Worm (Caenorhabditis elegans): ENCODE data around the gene epg-7.
A peak's percentile ranks its signal among the peaks of the same experiment; 100 is the strongest.

epg-7 gene

DNA sequence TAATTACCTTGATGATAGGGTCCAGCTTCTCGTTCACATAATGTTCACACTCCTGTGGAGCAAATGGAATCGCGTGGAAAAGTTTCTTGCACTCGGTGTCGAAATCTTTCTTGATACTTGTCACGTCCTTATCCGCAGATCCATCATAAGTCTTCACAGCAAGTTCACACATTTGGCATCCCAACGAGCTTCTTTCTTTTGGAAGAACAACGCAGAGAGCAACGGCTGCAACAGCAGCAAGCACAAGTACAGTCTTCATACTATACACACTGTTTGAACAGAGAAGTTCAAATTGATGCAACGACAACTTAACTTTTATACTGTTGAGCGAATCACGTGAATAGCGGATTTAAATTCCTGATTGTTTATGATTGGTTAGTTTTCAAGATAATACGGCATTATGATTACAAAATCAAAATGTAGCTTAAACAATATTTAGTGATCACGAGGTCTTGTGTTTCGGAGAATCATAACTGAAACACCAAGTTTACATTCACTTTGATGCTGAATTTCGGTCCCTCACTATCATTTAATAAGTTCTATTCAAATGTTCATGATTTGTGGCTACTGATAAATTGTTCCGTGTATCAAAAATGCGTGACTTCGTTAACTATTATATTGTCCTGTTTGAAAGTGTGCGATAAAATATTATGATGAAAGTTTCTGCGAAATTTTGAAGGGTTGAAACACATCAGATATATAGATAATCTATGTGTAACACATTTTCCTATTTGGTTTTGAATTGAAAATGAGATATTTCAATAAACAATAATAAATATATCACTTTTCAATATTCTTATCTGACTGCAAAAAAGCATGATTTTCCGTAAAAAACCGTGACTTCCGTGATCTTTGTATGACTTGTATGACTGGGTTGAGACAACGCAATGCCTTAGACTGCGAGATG lies 17.8 kb upstream of the epg-7 start, which contains the start of the genes spp-2 and spp-6:
Gene spp-2 (minus strand): TSS at position 334 of the 907 bp plus-strand sequence.
Gene spp-6 (plus strand): TSS at position 857 of the 907 bp plus-strand sequence.
- TF ChIP-seq sea-1 (GFP tag; conservative IDR thresholded peaks at IDR 0.05) (no peak), ets-7 (tag; optimal IDR thresholded peaks at IDR 0.05) (no peak), B0310.2 (tag; optimal IDR thresholded peaks at IDR 0.05) (no peak), ama-1 (optimal IDR thresholded peaks at IDR 0.05) (no peak), pes-1 (GFP tag; IDR thresholded peaks at IDR 0.05) (no peak), scrt-1 (GFP tag; IDR thresholded peaks at IDR 0.05) (no peak), ceh-36 (tag; optimal IDR thresholded peaks at IDR 0.05) (no peak), tra-4 (tag; optimal IDR thresholded peaks at IDR 0.05) (no peak), tbx-11 (GFP tag; IDR thresholded peaks at IDR 0.05) (no peak), flt-1 (GFP tag; IDR thresholded peaks at IDR 0.05) (no peak), hmg-4 (GFP tag; optimal IDR thresholded peaks at IDR 0.05) (no peak), hmbx-1 (tag; optimal IDR thresholded peaks at IDR 0.05) (no peak), aly-1 (tag; optimal IDR thresholded peaks at IDR 0.05) (no peak), tbx-37 (GFP tag; conservative IDR thresholded peaks at IDR 0.05) (no peak)

ce11 chrX:7318639-7319038 lies 15.9 kb upstream of the epg-7 start, which contains the start of gene spp-4:
Gene spp-4, minus strand, starts transcription at chrX:7318756.
- TF ChIP-seq scrt-1 (GFP tag; IDR thresholded peaks at IDR 0.05) (no peak), pes-1 (GFP tag; IDR thresholded peaks at IDR 0.05) (no peak), ceh-13 (GFP tag; optimal IDR thresholded peaks at IDR 0.05) (no peak), tra-4 (tag; optimal IDR thresholded peaks at IDR 0.05) (no peak), F13C5.2 (tag; optimal IDR thresholded peaks at IDR 0.05) (no peak), B0310.2 (tag; optimal IDR thresholded peaks at IDR 0.05) (no peak), ama-1 (optimal IDR thresholded peaks at IDR 0.05) (no peak), sea-1 (GFP tag; conservative IDR thresholded peaks at IDR 0.05) (no peak), tbx-11 (GFP tag; IDR thresholded peaks at IDR 0.05) (no peak), hmg-4 (GFP tag; optimal IDR thresholded peaks at IDR 0.05) (no peak), hnd-1 (tag; optimal IDR thresholded peaks at IDR 0.05) (no peak), ceh-36 (tag; optimal IDR thresholded peaks at IDR 0.05) (no peak), ets-7 (tag; optimal IDR thresholded peaks at IDR 0.05) (no peak), aly-1 (tag; optimal IDR thresholded peaks at IDR 0.05) (no peak), flt-1 (GFP tag; IDR thresholded peaks at IDR 0.05) (no peak), tbx-37 (GFP tag; conservative IDR thresholded peaks at IDR 0.05) (no peak), hmbx-1 (tag; optimal IDR thresholded peaks at IDR 0.05) (no peak)

DNA sequence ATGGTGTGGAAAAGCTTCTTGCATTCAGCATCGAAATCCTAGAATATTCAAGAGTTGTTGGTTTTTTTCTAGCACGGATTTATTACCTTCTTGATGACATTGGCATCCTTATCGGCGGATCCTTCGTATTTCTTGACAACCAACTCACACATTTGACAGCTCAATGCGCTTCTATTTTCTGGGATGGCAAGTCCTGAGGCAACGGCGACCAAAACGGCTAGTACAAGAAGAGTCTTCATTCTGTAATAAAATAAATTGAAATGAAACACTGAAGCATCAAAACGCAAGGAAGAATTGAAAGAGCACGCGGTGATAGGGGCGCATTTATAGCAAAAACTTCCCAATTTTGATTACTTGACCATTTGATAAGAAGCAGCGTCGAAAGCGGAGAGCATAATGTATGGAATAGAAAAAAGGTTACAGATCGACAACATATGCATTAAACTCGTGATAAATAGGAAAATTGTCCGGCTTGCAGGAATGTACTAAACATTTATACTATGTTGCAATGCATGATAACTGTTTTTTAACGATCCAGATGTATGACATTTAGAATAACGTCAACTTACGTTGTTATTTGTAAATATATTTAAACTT lies 14.3 kb upstream of the epg-7 start, which contains the start of gene spp-5:
Gene spp-5 (minus strand): TSS at position 240 of the 597 bp plus-strand sequence.
- TF ChIP-seq tra-4 (tag; optimal IDR thresholded peaks at IDR 0.05) (no peak), ama-1 (optimal IDR thresholded peaks at IDR 0.05) (no peak), hnd-1 (tag; optimal IDR thresholded peaks at IDR 0.05) (no peak), B0310.2 (tag; optimal IDR thresholded peaks at IDR 0.05) (no peak), scrt-1 (GFP tag; IDR thresholded peaks at IDR 0.05) (no peak), F13C5.2 (tag; optimal IDR thresholded peaks at IDR 0.05) (no peak), ceh-36 (tag; optimal IDR thresholded peaks at IDR 0.05) (no peak), tbx-11 (GFP tag; IDR thresholded peaks at IDR 0.05) (no peak)

- TF ChIP-seq tbx-37 (GFP tag; conservative IDR thresholded peaks at IDR 0.05) (no peak), ceh-13 (GFP tag; optimal IDR thresholded peaks at IDR 0.05) (no peak), hmg-4 (GFP tag; optimal IDR thresholded peaks at IDR 0.05) (no peak), B0310.2 (tag; optimal IDR thresholded peaks at IDR 0.05) (no peak), tbx-11 (GFP tag; IDR thresholded peaks at IDR 0.05) (no peak), scrt-1 (GFP tag; IDR thresholded peaks at IDR 0.05) (no peak), sea-1 (GFP tag; conservative IDR thresholded peaks at IDR 0.05) (no peak), aly-1 (tag; optimal IDR thresholded peaks at IDR 0.05) (no peak), hmbx-1 (tag; optimal IDR thresholded peaks at IDR 0.05) (no peak), hnd-1 (tag; optimal IDR thresholded peaks at IDR 0.05) (no peak), pes-1 (GFP tag; IDR thresholded peaks at IDR 0.05) (no peak), ets-7 (tag; optimal IDR thresholded peaks at IDR 0.05) (no peak), ama-1 (optimal IDR thresholded peaks at IDR 0.05) (no peak), tra-4 (tag; optimal IDR thresholded peaks at IDR 0.05) (no peak), flt-1 (GFP tag; IDR thresholded peaks at IDR 0.05) (no peak)
These were observed 12.2 kb upstream of the epg-7 start, which contains the start of gene T08A9.13 for ce11 chrX:7322323-7322722. Gene T08A9.13, minus strand, starts transcription at chrX:7322423.

DNA sequence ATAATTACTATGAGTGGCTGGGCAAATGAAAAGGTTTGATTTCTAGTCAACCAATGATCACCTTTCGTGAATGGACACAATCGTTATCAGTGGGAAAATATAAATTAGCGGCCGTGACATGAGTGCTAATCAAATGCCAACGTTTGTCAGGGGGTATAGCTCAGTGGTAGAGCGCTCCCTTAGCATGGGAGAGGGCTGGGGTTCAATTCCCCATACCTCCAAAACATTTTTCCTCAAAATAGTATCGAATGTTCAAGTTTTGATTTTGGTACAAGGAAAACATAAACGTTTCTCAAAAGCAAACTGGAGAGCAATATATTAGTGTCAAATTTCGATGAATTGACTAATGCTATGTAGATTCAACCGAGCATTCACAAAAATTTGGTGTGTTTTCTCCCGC lies 10.9 kb upstream of the epg-7 start:
- TF ChIP-seq aly-1 (tag; optimal IDR thresholded peaks at IDR 0.05) (no peak), pes-1 (GFP tag; IDR thresholded peaks at IDR 0.05) (no peak), ama-1 (optimal IDR thresholded peaks at IDR 0.05) (no peak), tbx-11 (GFP tag; IDR thresholded peaks at IDR 0.05) (0 out of 2 replicates have a peak, but pooled peaks have one; percentile 32), hmbx-1 (tag; optimal IDR thresholded peaks at IDR 0.05) (no peak), tra-4 (tag; optimal IDR thresholded peaks at IDR 0.05) (no peak), scrt-1 (GFP tag; IDR thresholded peaks at IDR 0.05) (no peak), flt-1 (GFP tag; IDR thresholded peaks at IDR 0.05) (0 out of 2 replicates have a peak, but pooled peaks have one; percentile 11), ceh-36 (tag; optimal IDR thresholded peaks at IDR 0.05) (no peak), tbx-37 (GFP tag; conservative IDR thresholded peaks at IDR 0.05) (no peak), F13C5.2 (tag; optimal IDR thresholded peaks at IDR 0.05) (no peak), hmg-4 (GFP tag; optimal IDR thresholded peaks at IDR 0.05) (no peak), B0310.2 (tag; optimal IDR thresholded peaks at IDR 0.05) (no peak)

DNA sequence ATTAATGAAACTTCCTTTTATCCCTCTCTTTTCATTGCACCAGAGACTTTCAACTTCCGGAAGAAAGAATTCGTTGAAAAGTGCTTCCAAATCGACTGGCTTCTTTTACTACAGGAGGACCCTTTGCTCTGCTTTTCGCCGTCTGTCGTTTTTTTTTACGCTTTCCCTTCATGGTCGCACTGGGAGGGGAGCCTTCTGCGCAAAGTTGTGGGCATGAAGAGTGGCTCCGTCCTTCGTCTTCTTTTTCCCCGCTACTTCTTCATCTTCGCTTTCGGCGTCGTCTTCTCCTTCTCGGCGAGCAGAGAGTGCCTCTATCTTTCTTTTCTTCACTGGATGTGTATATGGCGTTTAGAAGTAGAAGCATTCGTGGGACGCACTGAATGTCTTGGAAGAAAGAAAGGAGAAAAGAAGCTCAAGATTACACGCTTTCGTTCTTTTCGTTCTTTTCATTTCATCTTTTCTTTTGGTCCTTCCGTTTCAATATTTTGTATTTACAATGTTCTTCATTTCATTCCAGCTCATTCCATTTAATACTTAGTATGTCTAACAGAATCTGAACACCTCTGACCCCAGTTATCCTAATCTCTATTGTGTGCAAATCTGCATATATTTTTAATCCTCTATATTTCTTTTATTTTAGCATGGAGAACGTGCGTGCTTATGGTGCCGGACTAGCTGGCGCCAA lies 7.4 kb upstream of the epg-7 start, which contains the start of gene sng-1:
Gene sng-1 (plus strand): TSS at position 635 of the 685 bp plus-strand sequence.
- TF ChIP-seq tbx-37 (GFP tag; conservative IDR thresholded peaks at IDR 0.05) (no peak), flt-1 (GFP tag; IDR thresholded peaks at IDR 0.05) (no peak), pes-1 (GFP tag; IDR thresholded peaks at IDR 0.05) (no peak), ets-7 (tag; optimal IDR thresholded peaks at IDR 0.05) (no peak), aly-1 (tag; optimal IDR thresholded peaks at IDR 0.05) (no peak), tbx-11 (GFP tag; IDR thresholded peaks at IDR 0.05) (no peak), hmbx-1 (tag; optimal IDR thresholded peaks at IDR 0.05) (no peak), hmg-4 (GFP tag; optimal IDR thresholded peaks at IDR 0.05) (no peak), F13C5.2 (tag; optimal IDR thresholded peaks at IDR 0.05) (no peak), sea-1 (GFP tag; conservative IDR thresholded peaks at IDR 0.05) (no peak), B0310.2 (tag; optimal IDR thresholded peaks at IDR 0.05) (no peak), ama-1 (optimal IDR thresholded peaks at IDR 0.05) (no peak), scrt-1 (GFP tag; IDR thresholded peaks at IDR 0.05) (no peak), tra-4 (tag; optimal IDR thresholded peaks at IDR 0.05) (no peak), hnd-1 (tag; optimal IDR thresholded peaks at IDR 0.05) (no peak)

Data from whole organism, early embryonic.